Worm (Caenorhabditis elegans) whole organism, L1 larva: ENCODE data around the gene nlp-14.

ENCODE experiments used
- blmp-1 ChIP-seq: fragments of 150-350 bp; optimal IDR thresholded peaks from 2 replicates; lab custom pipeline; 2014; ENCODE audit warnings: missing biosample characterization, missing genetic modification characterization
- nhr-11 ChIP-seq: fragments of 150-350 bp; optimal IDR thresholded peaks from 2 replicates; lab custom pipeline; 2014; ENCODE audit warnings: missing biosample characterization, missing genetic modification characterization
- nhr-84 ChIP-seq: sonication (generic microtip); optimal IDR thresholded peaks from 2 replicates; lab custom pipeline; 2017; ENCODE audit warnings: missing biosample characterization, missing genetic modification characterization
- skn-1 ChIP-seq: fragments of 150-350 bp; optimal IDR thresholded peaks from 2 replicates; lab custom pipeline; 2014; ENCODE audit warnings: missing biosample characterization, missing genetic modification characterization
- sptf-1 ChIP-seq: fragments of 150-350 bp; optimal IDR thresholded peaks from 2 replicates; lab custom pipeline; 2014; ENCODE audit warnings: missing biosample characterization, missing genetic modification characterization

- TF ChIP-seq blmp-1 (tag; lab: Kevin White, UChicago) (no peak), sptf-1 (tag; lab: Kevin White, UChicago) (no peak), nhr-84 (tag; lab: Kevin White, UChicago) (no peak), nhr-11 (tag; lab: Kevin White, UChicago) (no peak), skn-1 (tag; lab: Kevin White, UChicago) (no peak)
Measured at ce11 chrX:8926341-8926740, 7.1 kb upstream of the nlp-14 start.
